Worm (Caenorhabditis elegans) whole organism, L4 larva: ENCODE data around the gene Y49E10.4.

Experiments used
- T20F7.1 ChIP-seq: fragments of 200-800 bp; sonication (Bioruptor generic); optimal IDR thresholded peaks from 2 replicates; lab custom pipeline; 2018; ENCODE audit warnings: mild to moderate bottlenecking, missing genetic modification characterization, missing compliant biosample characterization
- Y105C5A.15 ChIP-seq: fragments of 200-800 bp; sonication (Bioruptor generic); IDR thresholded peaks from 2 replicates; pipeline ENCODE4 v1.3.6; 2022; ENCODE audit warnings: missing genetic modification characterization, missing compliant biosample characterization
- Y5F2A.4 ChIP-seq: fragments of 200-800 bp; sonication (Bioruptor generic); optimal IDR thresholded peaks from 2 replicates; lab custom pipeline; 2018; ENCODE audit warnings: mild to moderate bottlenecking, missing genetic modification characterization, missing compliant biosample characterization
- ZK337.2 ChIP-seq: fragments of 200-800 bp; sonication (Bioruptor generic); IDR thresholded peaks from 2 replicates; pipeline ENCODE4 v1.3.6; 2022; ENCODE audit warnings: missing genetic modification reagents, missing genetic modification characterization, missing compliant biosample characterization
- ama-1 ChIP-seq: fragments of 150-350 bp; optimal IDR thresholded peaks from 2 replicates; lab custom pipeline; 2014; ENCODE audit warnings: inconsistent platforms, mixed read lengths
- arid-1 ChIP-seq: fragments of 200-800 bp; sonication (Bioruptor generic); conservative IDR thresholded peaks from 2 replicates; pipeline ENCODE4 v1.3.6; 2022; ENCODE audit warnings: missing genetic modification reagents, missing genetic modification characterization, missing compliant biosample characterization
- daf-8 ChIP-seq: fragments of 200-800 bp; sonication (Bioruptor generic); IDR thresholded peaks from 2 replicates; pipeline ENCODE4 v1.3.6; 2022; ENCODE audit warnings: missing genetic modification characterization, missing compliant biosample characterization
- dmd-6 ChIP-seq: fragments of 200-800 bp; sonication (Bioruptor generic); IDR thresholded peaks from 2 replicates; pipeline ENCODE4 v1.3.6; 2022; ENCODE audit warnings: missing genetic modification reagents, missing genetic modification characterization, missing compliant biosample characterization
- dmd-8 ChIP-seq: fragments of 200-800 bp; sonication (Bioruptor generic); IDR thresholded peaks from 2 replicates; pipeline ENCODE4 v1.3.6; 2022; ENCODE audit warnings: missing genetic modification characterization, missing compliant biosample characterization
- dmd-9 ChIP-seq: fragments of 200-800 bp; sonication (Bioruptor generic); IDR thresholded peaks from 2 replicates; pipeline ENCODE4 v1.3.6; 2022; ENCODE audit warnings: missing genetic modification reagents, missing genetic modification characterization, missing compliant biosample characterization
- dpl-1 ChIP-seq: fragments of 150-350 bp; optimal IDR thresholded peaks from 2 replicates; lab custom pipeline; 2014; ENCODE audit warnings: missing biosample characterization, missing genetic modification reagents, missing genetic modification characterization
- duxl-1 ChIP-seq: sonication (generic microtip); optimal IDR thresholded peaks from 2 replicates; lab custom pipeline; 2016; ENCODE audit warnings: mild to moderate bottlenecking, missing genetic modification characterization, moderate library complexity, missing compliant biosample characterization; ENCODE audit not compliant: poor library complexity
- dve-1 ChIP-seq: sonication (generic microtip); optimal IDR thresholded peaks from 2 replicates; lab custom pipeline; 2017; ENCODE audit warnings: antibody characterized with exemption, mild to moderate bottlenecking, missing genetic modification characterization, missing compliant biosample characterization; ENCODE audit not compliant: insufficient read depth
- egl-27 ChIP-seq: sonication (generic microtip); optimal IDR thresholded peaks from 3 replicates; lab custom pipeline; 2017; ENCODE audit warnings: missing biosample characterization, missing genetic modification reagents, missing genetic modification characterization
- fkh-10 ChIP-seq: fragments of 150-350 bp; optimal IDR thresholded peaks from 2 replicates; lab custom pipeline; 2014; ENCODE audit warnings: missing biosample characterization, missing genetic modification reagents, missing genetic modification characterization
- gei-8 ChIP-seq: fragments of 200-800 bp; sonication (Bioruptor generic); optimal IDR thresholded peaks from 2 replicates; lab custom pipeline; 2018; ENCODE audit warnings: mild to moderate bottlenecking, missing genetic modification characterization, missing compliant biosample characterization
- hlh-30 ChIP-seq: sonication (generic microtip); optimal IDR thresholded peaks from 2 replicates; lab custom pipeline; 2017; ENCODE audit warnings: antibody characterized with exemption, mild to moderate bottlenecking, missing genetic modification characterization, missing compliant biosample characterization; ENCODE audit not compliant: insufficient read depth
- hmg-1.1 ChIP-seq: fragments of 200-800 bp; sonication (Bioruptor generic); IDR thresholded peaks from 2 replicates; pipeline ENCODE4 v1.3.6; 2022; ENCODE audit warnings: missing genetic modification reagents, missing genetic modification characterization, missing compliant biosample characterization
- lin-1 ChIP-seq: fragments of 200-800 bp; sonication (Bioruptor generic); IDR thresholded peaks from 2 replicates; pipeline ENCODE4 v1.3.6; 2022; ENCODE audit warnings: missing genetic modification reagents, missing genetic modification characterization, missing compliant biosample characterization
- lin-29 ChIP-seq: fragments of 200-800 bp; sonication (Bioruptor generic); IDR thresholded peaks from 2 replicates; pipeline ENCODE4 v1.3.6; 2022; ENCODE audit warnings: missing genetic modification reagents, missing genetic modification characterization, missing compliant biosample characterization
- lin-38 ChIP-seq: fragments of 200-800 bp; sonication (Bioruptor generic); IDR thresholded peaks from 2 replicates; pipeline ENCODE4 v1.3.6; 2022; ENCODE audit warnings: missing genetic modification reagents, missing genetic modification characterization, missing compliant biosample characterization
- lsy-2 ChIP-seq, 2 experiments: fragments of 150-350 bp in 1 of 2; sonication (generic microtip) in 1 of 2; optimal IDR thresholded peaks; 2 replicates each; lab custom pipeline; 2014 to 2017; ENCODE audit warnings: missing biosample characterization in 2 of 2, missing genetic modification characterization in 2 of 2
- mdl-1 ChIP-seq, 2 experiments: fragments of 150-350 bp in 1 of 2; sonication (generic microtip) in 1 of 2; optimal IDR thresholded peaks; 2 replicates each; lab custom pipeline; 2014 to 2017; ENCODE audit warnings: missing biosample characterization in 2 of 2, missing genetic modification characterization in 2 of 2
- mdt-29 ChIP-seq: fragments of 200-800 bp; sonication (Bioruptor generic); IDR thresholded peaks from 2 replicates; pipeline ENCODE4 v1.3.6; 2022; ENCODE audit warnings: missing genetic modification reagents, missing genetic modification characterization, missing compliant biosample characterization
- mep-1 ChIP-seq: fragments of 150-350 bp; sonication (generic microtip); optimal IDR thresholded peaks from 3 replicates; lab custom pipeline; 2014; ENCODE audit warnings: missing biosample characterization, missing genetic modification characterization
- mes-2 ChIP-seq: sonication (generic microtip); optimal IDR thresholded peaks from 2 replicates; lab custom pipeline; 2016; ENCODE audit warnings: missing genotype, mild to moderate bottlenecking, missing genetic modification characterization, missing compliant biosample characterization; ENCODE audit not compliant: poor library complexity, severe bottlenecking
- nhr-10 ChIP-seq: fragments of 150-350 bp; optimal IDR thresholded peaks from 2 replicates; lab custom pipeline; 2014; ENCODE audit warnings: missing biosample characterization, missing genetic modification characterization
- nhr-102 ChIP-seq: sonication (generic microtip); optimal IDR thresholded peaks from 2 replicates; lab custom pipeline; 2016; ENCODE audit warnings: mild to moderate bottlenecking, missing genetic modification characterization, moderate library complexity, missing compliant biosample characterization
- nhr-11 ChIP-seq: fragments of 150-350 bp; optimal IDR thresholded peaks from 2 replicates; lab custom pipeline; 2014; ENCODE audit warnings: missing biosample characterization, missing genetic modification characterization
- nhr-111 ChIP-seq: fragments of 200-800 bp; sonication (Bioruptor generic); optimal IDR thresholded peaks from 2 replicates; lab custom pipeline; 2018; ENCODE audit warnings: mild to moderate bottlenecking, missing genetic modification characterization, missing compliant biosample characterization
- nhr-28 ChIP-seq: fragments of 150-350 bp; optimal IDR thresholded peaks from 2 replicates; lab custom pipeline; 2014; ENCODE audit warnings: missing biosample characterization, missing genetic modification characterization
- nhr-48 ChIP-seq: sonication (generic microtip); optimal IDR thresholded peaks from 2 replicates; lab custom pipeline; 2016; ENCODE audit warnings: mild to moderate bottlenecking, missing genetic modification characterization, missing compliant biosample characterization
- nhr-76 ChIP-seq: fragments of 150-350 bp; optimal IDR thresholded peaks from 2 replicates; lab custom pipeline; 2014; ENCODE audit warnings: missing biosample characterization, missing genetic modification characterization
- nhr-77 ChIP-seq: fragments of 150-350 bp; optimal IDR thresholded peaks from 2 replicates; lab custom pipeline; 2014; ENCODE audit warnings: missing biosample characterization, missing genetic modification characterization
- pha-4 ChIP-seq, 2 experiments: fragments of 150-350 bp in 1 of 2; fragments of 200-800 bp in 1 of 2; sonication (Bioruptor generic) in 1 of 2; IDR thresholded peaks in 1 of 2; optimal IDR thresholded peaks in 1 of 2; 2 replicates each; pipeline versions ENCODE4 v1.3.6 to Lab custom; 2014 to 2022; ENCODE audit warnings: missing genetic modification characterization in 2 of 2, missing genetic modification reagents in 2 of 2, missing biosample characterization in 1 of 2, missing compliant biosample characterization in 1 of 2
- pqm-1 ChIP-seq: sonication (generic microtip); optimal IDR thresholded peaks from 2 replicates; lab custom pipeline; 2017; ENCODE audit warnings: missing biosample characterization, missing genetic modification characterization
- rbr-2 ChIP-seq: sonication (generic microtip); optimal IDR thresholded peaks from 2 replicates; lab custom pipeline; 2016; ENCODE audit warnings: missing genotype, missing genetic modification characterization, missing compliant biosample characterization
- saeg-2 ChIP-seq: fragments of 200-800 bp; sonication (Bioruptor generic); IDR thresholded peaks from 2 replicates; pipeline ENCODE4 v1.3.6; 2022; ENCODE audit warnings: missing genetic modification reagents, missing genetic modification characterization, missing compliant biosample characterization
- sdz-12 ChIP-seq: fragments of 200-800 bp; sonication (Bioruptor generic); optimal IDR thresholded peaks from 2 replicates; lab custom pipeline; 2018; ENCODE audit warnings: mild to moderate bottlenecking, missing genetic modification characterization, missing compliant biosample characterization
- spr-1 ChIP-seq: sonication (generic microtip); optimal IDR thresholded peaks from 2 replicates; lab custom pipeline; 2016; ENCODE audit warnings: mild to moderate bottlenecking, missing genetic modification characterization, missing compliant biosample characterization
- unc-62 ChIP-seq, 3 experiments: fragments of 150-350 bp in 1 of 3; sonication (generic microtip); optimal IDR thresholded peaks in 2 of 3; peaks in 1 of 3; 1 replicate in 1 of 3; 2 replicates in 2 of 3; lab custom pipeline; 2014 to 2017; ENCODE audit warnings: missing biosample characterization in 3 of 3, missing genetic modification characterization in 3 of 3, missing genetic modification reagents in 3 of 3, missing genotype in 1 of 3
- ztf-7 ChIP-seq: fragments of 150-350 bp; optimal IDR thresholded peaks from 2 replicates; lab custom pipeline; 2014; ENCODE audit warnings: missing biosample characterization, missing genetic modification characterization

Y49E10.4 gene

ce11 chrIII:12351301-12351700 is 32.3 kb downstream of the Y49E10.4 start, which contains the start of the genes pph-4.1 and Y75B8A.31 (continued):
- TF ChIP-seq Y105C5A.15 (GFP tag; lab: Robert Waterston, UW), result no peak
- TF ChIP-seq fkh-10 (GFP tag; lab: Kevin White, UChicago), result no peak

ce11 chrIII:12349027-12349426 is 34.6 kb downstream of the Y49E10.4 start:
- TF ChIP-seq sdz-12, result no peak
- TF ChIP-seq mdt-29 (GFP tag; lab: Robert Waterston, UW), result no peak
- no peak for TF ChIP-seq egl-27 (tag; lab: Kevin White, UChicago)
- TF ChIP-seq nhr-76 (tag; lab: Kevin White, UChicago), result no peak
- no peak for TF ChIP-seq nhr-111 (GFP tag; lab: Kevin White, UChicago)

ce11 chrIII:12344940-12345339 is 38.7 kb downstream of the Y49E10.4 start:
- TF ChIP-seq saeg-2 (GFP tag; lab: Robert Waterston, UW) (no peak), lsy-2 (tag; optimal IDR thresholded peaks at IDR 0.05; lab: Kevin White, UChicago) (peak in 1 of 2 experiments; percentile 16)

ce11 chrIII:12335400-12335994 is 48.1 kb downstream of the Y49E10.4 start:
- TF ChIP-seq mes-2 (tag; lab: Kevin White, UChicago) (peak; percentile 61), pqm-1 (tag; lab: Kevin White, UChicago) (peak; percentile 13), lin-29 (GFP tag; lab: Robert Waterston, UW) (no peak), dmd-8 (GFP tag; lab: Robert Waterston, UW) (no peak), arid-1 (GFP tag; lab: Robert Waterston, UW) (no peak), dve-1 (tag; lab: Kevin White, UChicago) (peak; percentile 87), lin-38 (GFP tag; lab: Robert Waterston, UW) (peak; percentile 48; the same call in 1 of the 2 replicates), daf-8 (no peak), lsy-2 (tag; optimal IDR thresholded peaks at IDR 0.05; lab: Kevin White, UChicago) (peak in 1 of 2 experiments; percentile 65), lin-1 (GFP tag; lab: Robert Waterston, UW) (peak; percentile 61; the same call in 1 of the 2 replicates), nhr-77 (tag; lab: Kevin White, UChicago) (peak; percentile 60), nhr-48 (tag; lab: Kevin White, UChicago) (peak; percentile 13), nhr-11 (tag; lab: Kevin White, UChicago) (peak; percentile 72), duxl-1 (tag; lab: Kevin White, UChicago) (peak; percentile 32), dmd-9 (GFP tag; lab: Robert Waterston, UW) (no peak), ama-1 (no peak), Y105C5A.15 (GFP tag; lab: Robert Waterston, UW) (no peak), Y5F2A.4 (GFP tag; lab: Kevin White, UChicago) (no peak), spr-1 (tag; lab: Kevin White, UChicago) (no peak), ztf-7 (tag; lab: Kevin White, UChicago) (no peak), ZK337.2 (GFP tag; lab: Robert Waterston, UW) (no peak), T20F7.1 (GFP tag; lab: Kevin White, UChicago) (no peak), mdl-1 (tag; optimal IDR thresholded peaks at IDR 0.05; lab: Kevin White, UChicago) (peak in 1 of 2 experiments; percentile 44), dpl-1 (GFP tag; lab: Kevin White, UChicago) (peak; percentile 53), nhr-28 (peak; percentile 97), pha-4 (GFP tag; IDR thresholded peaks at IDR 0.05; lab: Robert Waterston, UW) (0 out of 2 replicates have a peak, but pooled peaks have one; percentile 58), pha-4 (tag; optimal IDR thresholded peaks at IDR 0.05; lab: Kevin White, UChicago) (peak; percentile 27), nhr-10 (tag; lab: Kevin White, UChicago) (peak; percentile 8), mep-1 (peak; percentile 70), hmg-1.1 (GFP tag; lab: Robert Waterston, UW) (peak; percentile 72), mdt-29 (GFP tag; lab: Robert Waterston, UW) (no peak), nhr-102 (tag; lab: Kevin White, UChicago) (peak; percentile 12), unc-62 (GFP tag; optimal IDR thresholded peaks at IDR 0.05 in 1 of 2; lab: Kevin White, UChicago) (peak in 1 of 2 experiments; percentile 58), unc-62 (tag; optimal IDR thresholded peaks at IDR 0.05; lab: Kevin White, UChicago) (no peak), gei-8 (GFP tag; lab: Kevin White, UChicago) (no peak), rbr-2 (tag; lab: Kevin White, UChicago) (peak; percentile 62), hlh-30 (tag; lab: Kevin White, UChicago) (peak; percentile 89), dmd-6 (GFP tag; lab: Robert Waterston, UW) (peak; percentile 83)
